Fruit fly (Drosophila melanogaster) whole organism, adult: ENCODE results near the gene Prp5.

ENCODE experiments used
- CG5204 ChIP-seq: fragments of 200-800 bp; sonication (Bioruptor generic); optimal IDR thresholded peaks from 2 replicates; lab custom pipeline; 2016; ENCODE audit warnings: missing biosample characterization, missing genetic modification characterization
- cnc ChIP-seq, 2 experiments: fragments of >200 bp; optimal IDR thresholded peaks; 2 replicates each; lab custom pipeline; 2017

dm6 chrX:15312882-15313154 lies 32.2 kb upstream of the Prp5 start:
- no peak for TF ChIP-seq CG5204 (GFP tag; lab: Kevin White, UChicago)
- no peak for TF ChIP-seq cnc (optimal IDR thresholded peaks at IDR 0.05; lab: Kevin White, UChicago)
